Worm (Caenorhabditis elegans) whole organism, young adult: ENCODE results near the gene Y43F8B.2.
A peak's percentile ranks its signal among the peaks of the same experiment; 100 is the strongest.

Source experiments
- B0035.1 ChIP-seq: sonication (generic microtip); optimal IDR thresholded peaks from 2 replicates; lab custom pipeline; 2016; ENCODE audit warnings: missing genetic modification characterization, mild to moderate bottlenecking, missing compliant biosample characterization, missing genotype, missing genetic modification reagents
- B0336.3 ChIP-seq: fragments of 200-800 bp; sonication (Bioruptor generic); IDR thresholded peaks from 2 replicates; pipeline ENCODE4 v1.3.6; 2022; ENCODE audit warnings: missing genetic modification characterization, missing compliant biosample characterization
- C06A6.2 ChIP-seq: fragments of 200-800 bp; sonication (Bioruptor generic); conservative IDR thresholded peaks from 2 replicates; pipeline ENCODE4 v1.3.6; 2022; ENCODE audit warnings: missing genetic modification characterization, missing compliant biosample characterization
- D2030.7 ChIP-seq: fragments of 200-800 bp; sonication (Bioruptor generic); IDR thresholded peaks from 2 replicates; pipeline ENCODE4 v1.3.6; 2022; ENCODE audit warnings: missing genetic modification reagents, missing genetic modification characterization, missing compliant biosample characterization
- F22D6.2 ChIP-seq: sonication (generic microtip); optimal IDR thresholded peaks from 2 replicates; lab custom pipeline; 2016; ENCODE audit warnings: mild to moderate bottlenecking, missing genetic modification characterization, missing compliant biosample characterization
- F39B2.1 ChIP-seq: fragments of 200-800 bp; sonication (Bioruptor generic); IDR thresholded peaks from 2 replicates; pipeline ENCODE4 v1.3.6; 2022; ENCODE audit warnings: missing genetic modification reagents, missing genetic modification characterization, missing compliant biosample characterization
- K11D2.4 ChIP-seq: fragments of 200-800 bp; sonication (Bioruptor generic); IDR thresholded peaks from 2 replicates; pipeline ENCODE4 v1.3.6; 2022; ENCODE audit warnings: missing genetic modification reagents, missing genetic modification characterization, missing compliant biosample characterization
- Y56A3A.18 ChIP-seq: fragments of 200-800 bp; sonication (Bioruptor generic); IDR thresholded peaks from 2 replicates; pipeline ENCODE4 v1.3.6; 2022; ENCODE audit warnings: missing genetic modification reagents, missing genetic modification characterization, missing compliant biosample characterization
- ama-1 ChIP-seq, 3 experiments: fragments of 150-350 bp in 1 of 3; sonication (generic microtip) in 2 of 3; optimal IDR thresholded peaks; 2 replicates each; lab custom pipeline; 2014 to 2018; ENCODE audit warnings: missing biosample characterization in 2 of 3, missing genetic modification characterization in 2 of 3, missing genetic modification reagents in 2 of 3
- aptf-3 ChIP-seq: fragments of 200-800 bp; sonication (Bioruptor generic); IDR thresholded peaks from 2 replicates; pipeline ENCODE4 v1.3.6; 2022; ENCODE audit warnings: missing genetic modification characterization, missing compliant biosample characterization
- attf-3 ChIP-seq: fragments of 200-800 bp; sonication (Bioruptor generic); conservative IDR thresholded peaks from 2 replicates; pipeline ENCODE4 v1.3.6; 2022; ENCODE audit warnings: missing genetic modification reagents, missing genetic modification characterization, missing compliant biosample characterization
- attf-5 ChIP-seq: fragments of 200-800 bp; sonication (Bioruptor generic); optimal IDR thresholded peaks from 2 replicates; lab custom pipeline; 2018; ENCODE audit warnings: mild to moderate bottlenecking, missing genetic modification characterization, missing compliant biosample characterization
- cebp-1 ChIP-seq, 2 experiments: fragments of 200-800 bp in 1 of 2; sonication (Bioruptor generic) in 1 of 2; sonication (generic microtip) in 1 of 2; IDR thresholded peaks in 1 of 2; optimal IDR thresholded peaks in 1 of 2; 2 replicates each; pipeline versions ENCODE4 v1.3.6 to Lab custom; 2017 to 2022; ENCODE audit warnings: missing compliant biosample characterization in 2 of 2, missing genetic modification characterization in 2 of 2, mild to moderate bottlenecking in 1 of 2, missing genetic modification reagents in 1 of 2, moderate library complexity in 1 of 2
- chd-7 ChIP-seq: sonication (generic microtip); optimal IDR thresholded peaks from 2 replicates; lab custom pipeline; 2016; ENCODE audit warnings: mild to moderate bottlenecking, missing genetic modification characterization, moderate library complexity, missing compliant biosample characterization
- dox-1 ChIP-seq: fragments of 200-800 bp; sonication (Bioruptor generic); IDR thresholded peaks from 2 replicates; pipeline ENCODE4 v1.3.6; 2022; ENCODE audit warnings: missing genetic modification reagents, missing genetic modification characterization, missing compliant biosample characterization
- efl-1 ChIP-seq: fragments of 150-350 bp; optimal IDR thresholded peaks from 2 replicates; lab custom pipeline; 2014; ENCODE audit warnings: missing biosample characterization, missing genetic modification reagents, missing genetic modification characterization
- egl-18 ChIP-seq: fragments of 200-800 bp; sonication (Bioruptor generic); IDR thresholded peaks from 2 replicates; pipeline ENCODE4 v1.3.6; 2022; ENCODE audit warnings: missing genetic modification reagents, missing genetic modification characterization, missing compliant biosample characterization
- egl-44 ChIP-seq: fragments of 200-800 bp; sonication (Bioruptor generic); IDR thresholded peaks from 2 replicates; pipeline ENCODE4 v1.3.6; 2022; ENCODE audit warnings: missing genetic modification reagents, missing genetic modification characterization, missing compliant biosample characterization
- egrh-3 ChIP-seq: fragments of 200-800 bp; sonication (Bioruptor generic); IDR thresholded peaks from 2 replicates; pipeline ENCODE4 v1.3.6; 2022; ENCODE audit warnings: missing genetic modification reagents, missing genetic modification characterization, missing compliant biosample characterization
- ekl-4 ChIP-seq: fragments of 200-800 bp; sonication (Bioruptor generic); IDR thresholded peaks from 2 replicates; pipeline ENCODE4 v1.3.6; 2022; ENCODE audit warnings: missing genetic modification reagents, missing genetic modification characterization, missing compliant biosample characterization
- ets-4 ChIP-seq: fragments of 200-800 bp; sonication (Bioruptor generic); optimal IDR thresholded peaks from 2 replicates; lab custom pipeline; 2018; ENCODE audit warnings: mild to moderate bottlenecking, missing genetic modification characterization, missing compliant biosample characterization
- gei-17 ChIP-seq: fragments of 200-800 bp; sonication (Bioruptor generic); optimal IDR thresholded peaks from 2 replicates; lab custom pipeline; 2018; ENCODE audit warnings: mild to moderate bottlenecking, missing genetic modification characterization, missing compliant biosample characterization
- hlh-26 ChIP-seq: fragments of 200-800 bp; sonication (Bioruptor generic); conservative IDR thresholded peaks from 2 replicates; pipeline ENCODE4 v1.3.6; 2022; ENCODE audit warnings: missing genetic modification reagents, missing genetic modification characterization, missing compliant biosample characterization
- lag-1 ChIP-seq: fragments of 200-800 bp; sonication (Bioruptor generic); IDR thresholded peaks from 2 replicates; pipeline ENCODE4 v1.3.6; 2022; ENCODE audit warnings: missing genetic modification reagents, missing genetic modification characterization, missing compliant biosample characterization
- let-526 ChIP-seq: fragments of 200-800 bp; sonication (Bioruptor generic); IDR thresholded peaks from 2 replicates; pipeline ENCODE4 v1.3.6; 2022; ENCODE audit warnings: missing genetic modification reagents, missing genetic modification characterization, missing compliant biosample characterization
- let-607 ChIP-seq, 2 experiments: fragments of 200-800 bp in 1 of 2; sonication (Bioruptor generic) in 1 of 2; sonication (generic microtip) in 1 of 2; optimal IDR thresholded peaks; 2 replicates each; lab custom pipeline; 2016 to 2018; ENCODE audit warnings: mild to moderate bottlenecking in 2 of 2, missing compliant biosample characterization in 2 of 2, missing genetic modification characterization in 2 of 2, moderate library complexity in 2 of 2, missing genotype in 1 of 2
- lin-26 ChIP-seq: fragments of 200-800 bp; sonication (Bioruptor generic); IDR thresholded peaks from 2 replicates; pipeline ENCODE4 v1.3.6; 2022; ENCODE audit warnings: missing genetic modification reagents, missing genetic modification characterization, missing compliant biosample characterization
- lin-40 ChIP-seq: sonication (generic microtip); optimal IDR thresholded peaks from 2 replicates; lab custom pipeline; 2016; ENCODE audit warnings: missing genetic modification characterization, mild to moderate bottlenecking, missing compliant biosample characterization, missing genotype, missing genetic modification reagents
- lir-1 ChIP-seq: fragments of 200-800 bp; sonication (Bioruptor generic); conservative IDR thresholded peaks from 2 replicates; pipeline ENCODE4 v1.3.6; 2022; ENCODE audit warnings: missing genetic modification reagents, missing genetic modification characterization, missing compliant biosample characterization
- lsl-1 ChIP-seq: fragments of 200-800 bp; sonication (Bioruptor generic); optimal IDR thresholded peaks from 2 replicates; lab custom pipeline; 2018; ENCODE audit warnings: mild to moderate bottlenecking, missing genetic modification characterization, moderate library complexity, missing compliant biosample characterization
- madf-10 ChIP-seq: sonication (generic microtip); optimal IDR thresholded peaks from 2 replicates; lab custom pipeline; 2016; ENCODE audit warnings: mild to moderate bottlenecking, missing genetic modification characterization, missing compliant biosample characterization
- madf-3 ChIP-seq: fragments of 200-800 bp; sonication (Bioruptor generic); IDR thresholded peaks from 2 replicates; pipeline ENCODE4 v1.3.6; 2022; ENCODE audit warnings: missing genetic modification reagents, missing genetic modification characterization, missing compliant biosample characterization
- mxl-1 ChIP-seq: sonication (generic microtip); optimal IDR thresholded peaks from 2 replicates; lab custom pipeline; 2016; ENCODE audit warnings: missing genetic modification characterization, missing compliant biosample characterization
- nfyb-1 ChIP-seq: fragments of 200-800 bp; sonication (Bioruptor generic); IDR thresholded peaks from 2 replicates; pipeline ENCODE4 v1.3.6; 2022; ENCODE audit warnings: missing genetic modification reagents, missing genetic modification characterization, missing compliant biosample characterization
- nhr-90 ChIP-seq: sonication (generic microtip); optimal IDR thresholded peaks from 2 replicates; lab custom pipeline; 2016; ENCODE audit warnings: missing genotype, mild to moderate bottlenecking, missing genetic modification characterization, missing compliant biosample characterization
- rcor-1 ChIP-seq: fragments of 200-800 bp; sonication (Bioruptor generic); IDR thresholded peaks from 2 replicates; pipeline ENCODE4 v1.3.6; 2022; ENCODE audit warnings: missing genetic modification reagents, missing genetic modification characterization, missing compliant biosample characterization
- sea-2 ChIP-seq: fragments of 200-800 bp; sonication (Bioruptor generic); IDR thresholded peaks from 2 replicates; pipeline ENCODE4 v1.3.6; 2022; ENCODE audit warnings: missing genetic modification characterization, missing compliant biosample characterization
- snpc-4 ChIP-seq, 5 experiments: fragments of 150-350 bp in 1 of 5; sonication (generic microtip) in 4 of 5; optimal IDR thresholded peaks; 2 replicates each; lab custom pipeline; 2014 to 2018; ENCODE audit warnings: missing genetic modification characterization in 5 of 5, missing biosample characterization in 3 of 5, antibody characterized with exemption in 2 of 5, mild to moderate bottlenecking in 2 of 5, missing compliant biosample characterization in 2 of 5, missing genotype in 2 of 5, moderate library complexity in 2 of 5, missing genetic modification reagents in 1 of 5
- somi-1 ChIP-seq: fragments of 200-800 bp; sonication (Bioruptor generic); optimal IDR thresholded peaks from 2 replicates; lab custom pipeline; 2018; ENCODE audit warnings: mild to moderate bottlenecking, missing genetic modification characterization, missing compliant biosample characterization
- tbx-9 ChIP-seq: sonication (generic microtip); optimal IDR thresholded peaks from 2 replicates; lab custom pipeline; 2016; ENCODE audit warnings: borderline replicate concordance, missing genetic modification characterization, inconsistent platforms, missing compliant biosample characterization
- tlf-1 ChIP-seq: fragments of 200-800 bp; sonication (Bioruptor generic); optimal IDR thresholded peaks from 2 replicates; lab custom pipeline; 2018; ENCODE audit warnings: mild to moderate bottlenecking, missing genetic modification characterization, missing compliant biosample characterization
- unc-62 ChIP-seq: fragments of 150-350 bp; optimal IDR thresholded peaks from 2 replicates; lab custom pipeline; 2014; ENCODE audit warnings: missing biosample characterization, missing genetic modification reagents, missing genetic modification characterization
- ztf-22 ChIP-seq: fragments of 200-800 bp; sonication (Bioruptor generic); optimal IDR thresholded peaks from 2 replicates; lab custom pipeline; 2018; ENCODE audit warnings: mild to moderate bottlenecking, missing genetic modification characterization, moderate library complexity, missing compliant biosample characterization
- ztf-26 ChIP-seq: sonication (generic microtip); optimal IDR thresholded peaks from 2 replicates; lab custom pipeline; 2017; ENCODE audit warnings: missing genetic modification characterization, missing compliant biosample characterization

Y43F8B.2 gene

DNA sequence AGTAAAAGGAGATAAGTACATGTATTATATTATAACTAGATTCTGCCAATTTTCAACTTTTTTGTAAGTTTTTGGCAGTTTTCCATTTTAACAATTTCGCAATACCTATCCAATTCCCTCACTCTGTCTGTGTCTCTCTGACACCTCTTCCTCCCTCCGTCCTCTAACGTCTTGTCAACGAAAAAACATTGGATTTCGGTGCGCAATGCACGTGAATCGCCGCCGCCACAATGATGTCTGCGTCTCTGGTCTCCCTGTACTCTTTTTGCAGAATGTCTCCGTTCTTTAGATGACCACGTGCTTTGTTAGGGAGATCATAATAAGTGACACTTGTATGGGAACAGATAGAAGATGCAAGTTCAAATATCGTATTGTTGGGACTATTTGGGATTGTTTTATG is 3.7 kb downstream of the Y43F8B.2 start (continued):
- TF ChIP-seq snpc-4 (GFP tag; optimal IDR thresholded peaks at IDR 0.05; lab: Kevin White, UChicago) (no peak), snpc-4 (tag; optimal IDR thresholded peaks at IDR 0.05; lab: Kevin White, UChicago) (peak in 2 of 4 experiments; percentile 65 to 73), let-526 (GFP tag; lab: Robert Waterston, UW) (peak; percentile 75), rcor-1 (GFP tag; lab: Robert Waterston, UW) (0 out of 2 replicates have a peak, but pooled peaks have one; percentile 33), lin-26 (GFP tag; lab: Robert Waterston, UW) (peak; percentile 23; the same call in 1 of the 2 replicates), ztf-22 (GFP tag; lab: Kevin White, UChicago) (peak; percentile 74), lsl-1 (GFP tag; lab: Kevin White, UChicago) (no peak), B0035.1 (tag; lab: Kevin White, UChicago) (peak; percentile 38), madf-3 (no peak), ekl-4 (GFP tag; lab: Robert Waterston, UW) (peak; percentile 64; the same call in 1 of the 2 replicates), sea-2 (GFP tag; lab: Robert Waterston, UW) (0 out of 2 replicates have a peak, but pooled peaks have one; percentile 22), tlf-1 (GFP tag; lab: Kevin White, UChicago) (peak; percentile 75), hlh-26 (GFP tag; lab: Robert Waterston, UW) (no peak), egl-18 (GFP tag; lab: Robert Waterston, UW) (no peak), dox-1 (GFP tag; lab: Robert Waterston, UW) (peak; percentile 73), chd-7 (tag; lab: Kevin White, UChicago) (peak; percentile 92), nfyb-1 (peak; percentile 73), attf-3 (no peak), cebp-1 (GFP tag; IDR thresholded peaks at IDR 0.05; lab: Robert Waterston, UW) (peak; percentile 99), cebp-1 (tag; optimal IDR thresholded peaks at IDR 0.05; lab: Kevin White, UChicago) (peak; percentile 100), lir-1 (GFP tag; lab: Robert Waterston, UW) (no peak), lin-40 (tag; lab: Kevin White, UChicago) (peak; percentile 97), Y56A3A.18 (GFP tag; lab: Robert Waterston, UW) (no peak), K11D2.4 (peak; percentile 92), madf-10 (peak; percentile 88), lag-1 (GFP tag; lab: Robert Waterston, UW) (no peak), egrh-3 (GFP tag; lab: Robert Waterston, UW) (peak; percentile 29; the same call in 1 of the 2 replicates), D2030.7 (GFP tag; lab: Robert Waterston, UW) (no peak; the same call in 1 of the 2 replicates), somi-1 (GFP tag; lab: Kevin White, UChicago) (peak; percentile 97)

DNA sequence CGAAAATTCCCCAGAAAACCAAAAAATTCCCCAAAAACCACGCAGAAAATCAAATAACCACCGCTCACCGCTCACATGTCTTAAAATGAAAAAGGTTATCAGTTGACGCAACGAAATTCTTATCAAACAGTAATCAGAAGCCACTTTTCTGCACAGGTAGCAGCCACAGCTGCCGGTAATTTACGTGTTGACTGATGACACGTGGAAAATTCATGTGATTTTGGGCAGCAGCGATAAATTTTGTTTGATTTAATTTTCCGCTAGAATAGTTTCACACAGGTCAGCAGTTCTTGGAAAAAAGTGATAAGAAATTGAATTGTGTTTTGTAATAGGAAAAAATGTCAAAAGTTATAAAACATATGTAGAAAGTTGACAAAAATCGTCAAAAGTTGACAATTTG is 5.3 kb downstream of the Y43F8B.2 start:
- TF ChIP-seq nfyb-1: peak; percentile 48; the same call in 1 of the 2 replicates
- no peak for TF ChIP-seq F39B2.1 (GFP tag; lab: Robert Waterston, UW)
- peak; percentile 11 for TF ChIP-seq nhr-90 (tag; lab: Kevin White, UChicago)
- TF ChIP-seq aptf-3: no peak
- TF ChIP-seq attf-5 (GFP tag; lab: Kevin White, UChicago): peak; percentile 53
- peak; percentile 56 for TF ChIP-seq madf-10
- TF ChIP-seq ama-1 (optimal IDR thresholded peaks at IDR 0.05; lab: Kevin White, UChicago): no peak
- TF ChIP-seq ama-1 (GFP tag; optimal IDR thresholded peaks at IDR 0.05; lab: Kevin White, UChicago): no peak
- TF ChIP-seq let-607 (tag; optimal IDR thresholded peaks at IDR 0.05; lab: Kevin White, UChicago): peak; percentile 74 to 81
- TF ChIP-seq ztf-26 (tag; lab: Kevin White, UChicago): peak; percentile 69
- no peak for TF ChIP-seq tbx-9
- peak; percentile 8 for TF ChIP-seq somi-1 (GFP tag; lab: Kevin White, UChicago)
- 0 out of 2 replicates have a peak, but pooled peaks have one; percentile 42 for TF ChIP-seq egl-44 (GFP tag; lab: Robert Waterston, UW)
- TF ChIP-seq ztf-22 (GFP tag; lab: Kevin White, UChicago): peak; percentile 86
- TF ChIP-seq C06A6.2 (GFP tag; lab: Robert Waterston, UW): 0 out of 2 replicates have a peak, but pooled peaks have one; percentile 22
- peak; percentile 80 for TF ChIP-seq ets-4 (GFP tag; lab: Kevin White, UChicago)
- TF ChIP-seq mxl-1 (tag; lab: Kevin White, UChicago): no peak
- peak; percentile 25 for TF ChIP-seq F22D6.2 (tag; lab: Kevin White, UChicago)
- TF ChIP-seq gei-17 (GFP tag; lab: Kevin White, UChicago): no peak
- no peak for TF ChIP-seq efl-1 (GFP tag; lab: Kevin White, UChicago)
- TF ChIP-seq unc-62 (GFP tag; lab: Kevin White, UChicago): peak; percentile 15
- 0 out of 2 replicates have a peak, but pooled peaks have one; percentile 7 for TF ChIP-seq egrh-3 (GFP tag; lab: Robert Waterston, UW)
- no peak for TF ChIP-seq lin-26 (GFP tag; lab: Robert Waterston, UW)
- TF ChIP-seq B0336.3 (GFP tag; lab: Robert Waterston, UW): peak; percentile 41; the same call in 1 of the 2 replicates
- TF ChIP-seq cebp-1 (GFP tag; IDR thresholded peaks at IDR 0.05; lab: Robert Waterston, UW): peak; percentile 73
- TF ChIP-seq cebp-1 (tag; optimal IDR thresholded peaks at IDR 0.05; lab: Kevin White, UChicago): peak; percentile 78
- peak; percentile 56 for TF ChIP-seq chd-7 (tag; lab: Kevin White, UChicago)
- TF ChIP-seq tlf-1 (GFP tag; lab: Kevin White, UChicago): peak; percentile 36
